Fruit fly (Drosophila melanogaster): ENCODE data around the gene Hsp22.
A peak's percentile ranks its signal among the peaks of the same experiment; 100 is the strongest.

Hsp22 gene

DNA sequence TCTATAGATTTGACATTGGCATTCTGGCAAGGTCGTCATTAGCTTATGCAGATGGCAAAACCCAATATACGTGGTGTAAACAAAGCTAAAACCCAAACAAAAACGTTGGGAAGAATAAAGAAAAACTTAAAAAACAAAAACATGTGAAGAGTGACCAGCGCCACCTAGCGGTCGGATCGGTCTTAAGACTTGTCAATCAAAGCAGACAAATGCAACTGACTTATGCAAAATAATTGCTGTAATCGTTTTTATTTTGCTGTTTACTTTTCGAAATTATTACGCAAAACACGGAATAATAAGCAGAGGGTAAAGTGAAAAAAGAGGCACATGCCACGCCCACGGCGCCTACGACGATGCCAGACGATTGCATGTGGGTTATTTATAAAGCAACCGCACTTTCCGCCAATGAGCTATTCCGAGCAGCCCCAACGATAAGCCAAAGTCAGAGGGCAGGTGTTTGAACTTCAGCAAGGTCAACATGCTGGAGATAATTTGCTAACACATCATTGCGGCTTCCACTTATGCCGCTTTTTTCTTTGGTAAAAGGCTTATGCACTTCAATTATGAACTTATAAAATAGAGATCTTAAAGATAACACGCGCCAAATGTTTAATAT, 16.5 kb upstream of the Hsp22 start:
- TF ChIP-seq CG17806 (tag; optimal IDR thresholded peaks at IDR 0.05): no peak
- peak; percentile 65 for TF ChIP-seq EcR (GFP tag; optimal IDR thresholded peaks at IDR 0.05)

DNA sequence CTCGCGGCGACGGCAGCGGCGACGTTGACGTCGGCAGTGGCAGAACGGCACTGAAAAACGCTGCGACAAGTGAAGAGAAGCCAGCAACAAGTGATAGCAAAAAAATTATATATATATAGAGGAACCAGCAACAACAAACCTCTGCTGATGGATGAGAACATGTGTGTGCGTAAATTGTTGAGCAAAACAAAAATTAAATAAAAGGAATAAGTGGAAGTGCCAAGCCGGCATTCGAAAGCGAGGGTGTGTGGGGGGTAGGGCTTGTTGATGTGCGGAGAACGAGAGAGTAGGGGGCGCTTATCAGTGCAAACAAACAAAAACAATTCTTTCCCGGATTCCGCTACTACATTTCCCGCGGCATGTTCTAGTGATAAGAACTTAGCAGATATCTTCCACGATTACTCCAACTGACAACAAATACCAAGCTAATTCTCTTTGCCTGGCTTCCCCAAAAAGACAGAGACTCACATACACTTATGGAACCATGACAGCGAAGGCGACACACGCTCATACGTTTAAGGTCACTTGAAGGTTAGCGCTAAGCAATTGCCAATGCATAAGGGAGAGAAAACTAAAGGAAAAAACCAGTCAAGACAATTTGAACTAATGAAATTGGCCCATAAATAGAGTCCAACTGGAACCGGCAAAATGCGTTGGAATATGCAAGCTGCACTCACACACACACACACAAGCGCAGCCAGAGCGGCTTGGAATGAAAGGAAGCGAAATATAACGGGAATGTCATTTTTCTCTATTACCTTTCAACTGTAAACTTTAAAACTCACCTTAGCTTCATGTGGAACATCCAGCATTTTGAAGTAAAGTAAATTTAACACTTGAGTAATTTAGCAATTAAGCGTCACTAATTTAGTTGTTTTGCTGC, 14.7 kb upstream of the Hsp22 start:
- TF ChIP-seq CG34367 (tag; optimal IDR thresholded peaks at IDR 0.05) (peak; percentile 21), Snoo (tag; optimal IDR thresholded peaks at IDR 0.05) (no peak), CG8159 (tag; optimal IDR thresholded peaks at IDR 0.05) (peak; percentile 31), CG10348 (GFP tag; IDR thresholded peaks at IDR 0.05) (no peak), CG14655 (GFP tag; optimal IDR thresholded peaks at IDR 0.05) (peak; percentile 71), gl (tag; optimal IDR thresholded peaks at IDR 0.05) (peak; percentile 75), CG17806 (tag; optimal IDR thresholded peaks at IDR 0.05) (peak; percentile 31), CG15710 (tag; optimal IDR thresholded peaks at IDR 0.05) (peak; percentile 52), CG13204 (GFP tag; optimal IDR thresholded peaks at IDR 0.05) (no peak), CG12605 (GFP tag; IDR thresholded peaks at IDR 0.05) (peak; percentile 72), Ets98B (GFP tag; IDR thresholded peaks at IDR 0.05) (peak; percentile 53), fd96Ca (GFP tag; IDR thresholded peaks at IDR 0.05) (no peak), rn (GFP tag; IDR thresholded peaks at IDR 0.05) (no peak), CG4496 (GFP tag; IDR thresholded peaks at IDR 0.05) (peak; percentile 65), CG9948 (tag; optimal IDR thresholded peaks at IDR 0.05) (peak; percentile 11), Pif1A (GFP tag; optimal IDR thresholded peaks at IDR 0.05) (peak; percentile 18), EcR (GFP tag; optimal IDR thresholded peaks at IDR 0.05) (no peak), Pif1B (GFP tag; optimal IDR thresholded peaks at IDR 0.05) (peak; percentile 51), CG32121 (GFP tag; IDR thresholded peaks at IDR 0.05) (peak; percentile 51; the same call in 1 of the 2 replicates), CG8301 (tag; optimal IDR thresholded peaks at IDR 0.05) (peak; percentile 30), D1 (tag; optimal IDR thresholded peaks at IDR 0.05) (no peak)

dm6 chr3L:9358713-9359040, 14.1 kb upstream of the Hsp22 start, which contains the start of the genes UGP and Svip:
Gene UGP (minus strand): TSS chr3L:9358935.
Gene Svip (plus strand): TSS chr3L:9358999.
- TF ChIP-seq CG15710 (tag; optimal IDR thresholded peaks at IDR 0.05) (peak; percentile 3), CG9948 (tag; optimal IDR thresholded peaks at IDR 0.05) (no peak), CG10348 (GFP tag; IDR thresholded peaks at IDR 0.05) (no peak), Ets98B (GFP tag; IDR thresholded peaks at IDR 0.05) (peak; percentile 68), CG8301 (tag; optimal IDR thresholded peaks at IDR 0.05) (peak; percentile 17), fd96Ca (GFP tag; IDR thresholded peaks at IDR 0.05) (peak; percentile 73), EcR (GFP tag; optimal IDR thresholded peaks at IDR 0.05) (no peak), Pif1B (GFP tag; optimal IDR thresholded peaks at IDR 0.05) (peak; percentile 47), CG14655 (GFP tag; optimal IDR thresholded peaks at IDR 0.05) (no peak), rn (GFP tag; IDR thresholded peaks at IDR 0.05) (no peak), CG34367 (tag; optimal IDR thresholded peaks at IDR 0.05) (no peak), CG13204 (GFP tag; optimal IDR thresholded peaks at IDR 0.05) (no peak), Pif1A (GFP tag; optimal IDR thresholded peaks at IDR 0.05) (peak; percentile 27), CG32121 (GFP tag; IDR thresholded peaks at IDR 0.05) (peak; percentile 56), D1 (tag; optimal IDR thresholded peaks at IDR 0.05) (no peak), Snoo (tag; optimal IDR thresholded peaks at IDR 0.05) (no peak), CG12605 (GFP tag; IDR thresholded peaks at IDR 0.05) (peak; percentile 55; the same call in 1 of the 2 replicates), CG17806 (tag; optimal IDR thresholded peaks at IDR 0.05) (peak; percentile 4), CG8159 (tag; optimal IDR thresholded peaks at IDR 0.05) (no peak), gl (tag; optimal IDR thresholded peaks at IDR 0.05) (peak; percentile 21), CG4496 (GFP tag; IDR thresholded peaks at IDR 0.05) (peak; percentile 68; the same call in 2 of the 3 replicates)

DNA sequence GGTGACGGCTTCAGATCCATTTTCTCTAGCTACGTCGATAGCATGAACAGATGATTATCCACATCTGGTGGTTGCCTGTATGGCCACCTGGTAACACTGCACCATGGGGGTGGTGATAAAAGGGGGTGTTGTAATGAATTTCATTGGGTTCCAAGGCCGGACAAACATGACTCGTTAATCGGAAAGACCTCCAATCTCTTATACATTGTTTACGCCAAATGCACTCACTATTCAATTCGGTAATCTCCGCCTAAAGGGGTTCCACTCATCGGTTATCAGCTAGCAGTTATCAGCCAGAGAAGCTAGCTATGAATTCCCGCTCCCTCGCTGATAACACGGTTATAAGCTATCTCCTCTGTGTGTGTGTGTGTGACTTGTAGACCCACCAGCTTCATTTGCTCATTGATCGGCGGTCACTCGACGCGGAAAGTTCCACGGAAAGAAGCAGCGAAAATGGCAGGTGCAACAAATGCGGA, 12.5 kb upstream of the Hsp22 start, which contains the start of gene Pdxk:
Pdxk (plus strand) TSS at position 100 of the 476 bp plus-strand sequence.
- no peak for TF ChIP-seq CG12605 (GFP tag; IDR thresholded peaks at IDR 0.05)
- peak; percentile 2 for TF ChIP-seq Snoo (tag; optimal IDR thresholded peaks at IDR 0.05)
- peak; percentile 66 for TF ChIP-seq EcR (GFP tag; optimal IDR thresholded peaks at IDR 0.05)
- TF ChIP-seq rn (GFP tag; IDR thresholded peaks at IDR 0.05): no peak
- TF ChIP-seq CG34367 (tag; optimal IDR thresholded peaks at IDR 0.05): no peak
- no peak for TF ChIP-seq D1 (tag; optimal IDR thresholded peaks at IDR 0.05)
- no peak for TF ChIP-seq CG14655 (GFP tag; optimal IDR thresholded peaks at IDR 0.05)
- no peak for TF ChIP-seq CG9948 (tag; optimal IDR thresholded peaks at IDR 0.05)
- TF ChIP-seq fd96Ca (GFP tag; IDR thresholded peaks at IDR 0.05): no peak
- no peak for TF ChIP-seq CG8301 (tag; optimal IDR thresholded peaks at IDR 0.05)
- peak; percentile 13 for TF ChIP-seq CG13204 (GFP tag; optimal IDR thresholded peaks at IDR 0.05)
- TF ChIP-seq CG10348 (GFP tag; IDR thresholded peaks at IDR 0.05): no peak
- no peak for TF ChIP-seq CG8159 (tag; optimal IDR thresholded peaks at IDR 0.05)
- no peak for TF ChIP-seq CG15710 (tag; optimal IDR thresholded peaks at IDR 0.05)
- TF ChIP-seq Pif1B (GFP tag; optimal IDR thresholded peaks at IDR 0.05): no peak
- peak; percentile 28; the same call in 1 of the 3 replicates for TF ChIP-seq CG4496 (GFP tag; IDR thresholded peaks at IDR 0.05)
- 0 out of 2 replicates have a peak, but pooled peaks have one; percentile 31 for TF ChIP-seq CG32121 (GFP tag; IDR thresholded peaks at IDR 0.05)
- peak; percentile 26; the same call in 1 of the 2 replicates for TF ChIP-seq Ets98B (GFP tag; IDR thresholded peaks at IDR 0.05)
- TF ChIP-seq gl (tag; optimal IDR thresholded peaks at IDR 0.05): peak; percentile 38
- no peak for TF ChIP-seq Pif1A (GFP tag; optimal IDR thresholded peaks at IDR 0.05)
- TF ChIP-seq CG17806 (tag; optimal IDR thresholded peaks at IDR 0.05): no peak

DNA sequence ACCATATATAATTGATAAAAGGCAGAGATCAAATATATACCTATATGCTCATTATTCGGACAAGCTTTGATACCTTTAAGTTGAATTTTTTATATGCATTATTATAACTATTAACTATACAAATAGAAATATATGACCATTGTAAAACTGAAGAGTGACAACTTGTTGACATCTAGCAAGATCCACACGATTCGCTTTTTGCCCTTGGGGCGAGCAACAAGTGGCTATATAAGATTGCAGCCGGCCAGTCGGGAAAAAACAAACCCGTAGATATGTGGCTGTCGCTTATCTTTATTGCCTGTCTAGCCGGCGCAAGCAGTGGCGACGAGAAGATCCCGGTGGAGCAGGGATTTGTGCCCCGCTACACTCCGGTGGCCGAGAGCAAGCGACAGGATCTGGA, 10.8 kb upstream of the Hsp22 start, which contains the start of gene CG34456:
CG34456 (plus strand) TSS at position 215 of the 400 bp plus-strand sequence.
- TF ChIP-seq Pif1A (GFP tag; optimal IDR thresholded peaks at IDR 0.05) (no peak), EcR (GFP tag; optimal IDR thresholded peaks at IDR 0.05) (peak; percentile 20), CG13204 (GFP tag; optimal IDR thresholded peaks at IDR 0.05) (no peak), Pif1B (GFP tag; optimal IDR thresholded peaks at IDR 0.05) (no peak), CG9948 (tag; optimal IDR thresholded peaks at IDR 0.05) (no peak), Snoo (tag; optimal IDR thresholded peaks at IDR 0.05) (no peak), rn (GFP tag; IDR thresholded peaks at IDR 0.05) (no peak), CG17806 (tag; optimal IDR thresholded peaks at IDR 0.05) (no peak), CG32121 (GFP tag; IDR thresholded peaks at IDR 0.05) (no peak), CG8301 (tag; optimal IDR thresholded peaks at IDR 0.05) (no peak), CG4496 (GFP tag; IDR thresholded peaks at IDR 0.05) (0 out of 3 replicates have a peak, but pooled peaks have one; percentile 41)

Data from whole organism, pupa.